Worm (Caenorhabditis elegans) whole organism, L4 larva: ENCODE data around the gene F53B1.3.
A peak's percentile ranks its signal among the peaks of the same experiment; 100 is the strongest.

Experiments
- F37D6.2 ChIP-seq: sonication (generic microtip); optimal IDR thresholded peaks from 2 replicates; lab custom pipeline; 2016; ENCODE audit warnings: mild to moderate bottlenecking, missing genetic modification characterization, missing compliant biosample characterization
- T20F7.1 ChIP-seq: fragments of 200-800 bp; sonication (Bioruptor generic); optimal IDR thresholded peaks from 2 replicates; lab custom pipeline; 2018; ENCODE audit warnings: mild to moderate bottlenecking, missing genetic modification characterization, missing compliant biosample characterization
- Y5F2A.4 ChIP-seq: fragments of 200-800 bp; sonication (Bioruptor generic); optimal IDR thresholded peaks from 2 replicates; lab custom pipeline; 2018; ENCODE audit warnings: mild to moderate bottlenecking, missing genetic modification characterization, missing compliant biosample characterization
- aha-1 ChIP-seq: fragments of 150-350 bp; peaks from one replicate; lab custom pipeline; 2014; ENCODE audit warnings: missing biosample characterization, missing genetic modification characterization
- ceh-62 ChIP-seq: sonication (generic microtip); optimal IDR thresholded peaks from 2 replicates; lab custom pipeline; 2017; ENCODE audit warnings: missing biosample characterization, missing genetic modification characterization
- dpl-1 ChIP-seq: fragments of 150-350 bp; optimal IDR thresholded peaks from 2 replicates; lab custom pipeline; 2014; ENCODE audit warnings: missing biosample characterization, missing genetic modification reagents, missing genetic modification characterization
- duxl-1 ChIP-seq: sonication (generic microtip); optimal IDR thresholded peaks from 2 replicates; lab custom pipeline; 2016; ENCODE audit warnings: mild to moderate bottlenecking, missing genetic modification characterization, moderate library complexity, missing compliant biosample characterization; ENCODE audit not compliant: poor library complexity
- fkh-10 ChIP-seq: fragments of 150-350 bp; optimal IDR thresholded peaks from 2 replicates; lab custom pipeline; 2014; ENCODE audit warnings: missing biosample characterization, missing genetic modification reagents, missing genetic modification characterization
- hlh-30 ChIP-seq: sonication (generic microtip); optimal IDR thresholded peaks from 2 replicates; lab custom pipeline; 2017; ENCODE audit warnings: antibody characterized with exemption, mild to moderate bottlenecking, missing genetic modification characterization, missing compliant biosample characterization; ENCODE audit not compliant: insufficient read depth
- lsy-2 ChIP-seq, 2 experiments: fragments of 150-350 bp in 1 of 2; sonication (generic microtip) in 1 of 2; optimal IDR thresholded peaks; 2 replicates each; lab custom pipeline; 2014 to 2017; ENCODE audit warnings: missing biosample characterization in 2 of 2, missing genetic modification characterization in 2 of 2
- nhr-28 ChIP-seq: fragments of 150-350 bp; optimal IDR thresholded peaks from 2 replicates; lab custom pipeline; 2014; ENCODE audit warnings: missing biosample characterization, missing genetic modification characterization
- pha-4 ChIP-seq, 2 experiments: fragments of 150-350 bp in 1 of 2; fragments of 200-800 bp in 1 of 2; sonication (Bioruptor generic) in 1 of 2; IDR thresholded peaks in 1 of 2; optimal IDR thresholded peaks in 1 of 2; 2 replicates each; pipeline versions ENCODE4 v1.3.6 to Lab custom; 2014 to 2022; ENCODE audit warnings: missing genetic modification characterization in 2 of 2, missing genetic modification reagents in 2 of 2, missing biosample characterization in 1 of 2, missing compliant biosample characterization in 1 of 2
- sdz-12 ChIP-seq: fragments of 200-800 bp; sonication (Bioruptor generic); optimal IDR thresholded peaks from 2 replicates; lab custom pipeline; 2018; ENCODE audit warnings: mild to moderate bottlenecking, missing genetic modification characterization, missing compliant biosample characterization
- set-16 ChIP-seq: fragments of 200-800 bp; sonication (Bioruptor generic); IDR thresholded peaks from 2 replicates; pipeline ENCODE4 v1.3.6; 2022; ENCODE audit warnings: missing genetic modification reagents, missing genetic modification characterization, missing compliant biosample characterization
- skn-1 ChIP-seq: fragments of 150-350 bp; optimal IDR thresholded peaks from 2 replicates; lab custom pipeline; 2014; ENCODE audit warnings: missing biosample characterization, missing genetic modification characterization
- tag-97 ChIP-seq: fragments of 200-800 bp; sonication (Bioruptor generic); IDR thresholded peaks from 2 replicates; pipeline ENCODE4 v1.3.6; 2022; ENCODE audit warnings: missing genetic modification characterization, missing compliant biosample characterization
- unc-130 ChIP-seq: sonication (generic microtip); optimal IDR thresholded peaks from 2 replicates; lab custom pipeline; 2016; ENCODE audit warnings: missing genetic modification reagents, missing genetic modification characterization, missing compliant biosample characterization
- unc-62 ChIP-seq, 3 experiments: fragments of 150-350 bp in 1 of 3; sonication (generic microtip); optimal IDR thresholded peaks in 2 of 3; peaks in 1 of 3; 1 replicate in 1 of 3; 2 replicates in 2 of 3; lab custom pipeline; 2014 to 2017; ENCODE audit warnings: missing biosample characterization in 3 of 3, missing genetic modification characterization in 3 of 3, missing genetic modification reagents in 3 of 3, missing genotype in 1 of 3
- zip-11 ChIP-seq: fragments of 200-800 bp; sonication (Bioruptor generic); IDR thresholded peaks from 2 replicates; pipeline ENCODE4 v1.3.6; 2022; ENCODE audit warnings: missing genetic modification characterization, missing compliant biosample characterization

The F53B1.3 gene

DNA sequence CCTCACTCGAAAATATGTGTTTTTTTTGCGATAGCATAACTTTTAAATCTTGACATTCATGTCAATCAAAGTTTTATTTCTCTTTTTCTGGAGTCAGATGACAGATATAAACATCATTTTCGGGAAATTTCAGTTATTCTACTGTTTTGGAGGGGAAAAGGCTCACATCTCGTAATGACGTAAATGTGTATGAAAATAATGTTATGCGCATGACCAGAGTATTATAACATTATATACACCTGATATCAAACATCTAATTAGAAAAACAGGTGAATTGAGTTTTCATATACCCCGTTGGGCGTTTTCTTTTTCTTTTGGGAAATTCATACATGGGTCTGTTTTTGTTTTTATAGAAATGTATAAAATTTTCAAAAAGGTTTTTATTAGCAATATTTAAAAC, 38.8 kb downstream of the F53B1.3 start:
- TF ChIP-seq unc-130 (no peak), lsy-2 (tag; optimal IDR thresholded peaks at IDR 0.05; lab: Kevin White, UChicago) (peak in 1 of 2 experiments; percentile 23), ceh-62 (tag; lab: Kevin White, UChicago) (no peak), duxl-1 (tag; lab: Kevin White, UChicago) (peak; percentile 39)

DNA sequence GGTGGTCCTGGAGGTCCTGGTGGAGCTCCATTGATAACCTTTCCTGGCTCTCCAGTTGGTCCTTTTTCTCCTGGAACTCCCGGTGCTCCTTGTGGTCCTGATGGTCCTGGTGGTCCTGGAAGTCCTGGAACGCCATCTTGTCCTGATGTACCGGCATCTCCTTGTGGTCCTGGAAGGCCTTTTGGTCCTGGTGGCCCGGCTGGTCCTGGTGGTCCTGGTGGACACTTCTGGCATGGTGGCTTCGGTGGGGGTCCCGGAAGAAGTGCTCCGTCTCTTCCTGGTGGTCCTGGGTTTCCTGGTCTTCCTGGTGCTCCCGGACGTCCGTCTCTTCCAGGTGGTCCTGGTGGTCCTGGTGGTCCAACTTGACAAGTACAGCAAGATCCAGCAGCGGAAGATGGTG, 39.5 kb downstream of the F53B1.3 start:
- no peak for TF ChIP-seq sdz-12 (GFP tag; lab: Kevin White, UChicago)
- TF ChIP-seq set-16 (GFP tag; lab: Robert Waterston, UW): peak; percentile 94

DNA sequence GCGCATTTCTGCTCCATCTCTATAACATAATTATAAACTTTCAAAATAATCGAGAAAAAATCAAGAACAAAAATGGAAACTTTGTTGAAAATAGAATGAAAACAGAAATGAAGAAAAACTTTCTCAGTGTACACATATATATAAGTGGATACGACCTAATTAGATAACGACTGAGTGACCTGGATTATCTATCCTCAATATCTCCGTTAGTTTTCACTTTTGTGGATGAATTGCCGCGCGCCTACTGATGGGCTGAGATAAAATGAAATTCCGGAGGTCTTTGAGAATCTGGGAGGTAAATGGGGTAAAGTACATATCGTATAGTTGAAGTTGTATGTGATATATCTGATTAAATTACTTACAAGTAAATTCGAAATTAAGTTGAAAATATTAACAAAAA, 40.2 kb downstream of the F53B1.3 start, which contains the start of gene dpy-3:
Gene dpy-3, minus strand, starts transcription at position 19 of the 400 bp plus-strand sequence.
- peak; percentile 11 for TF ChIP-seq nhr-28
- no peak for TF ChIP-seq zip-11 (GFP tag; lab: Robert Waterston, UW)
- TF ChIP-seq, all 104 proteins: peak for 1

ce11 chrX:2150006-2150405, 44.6 kb downstream of the F53B1.3 start, which contains the start of gene npax-2:
npax-2 (minus strand) TSS chrX:2150106.
- TF ChIP-seq fkh-10 (GFP tag; lab: Kevin White, UChicago): no peak
- no peak for TF ChIP-seq zip-11 (GFP tag; lab: Robert Waterston, UW)
- TF ChIP-seq tag-97: no peak
- TF ChIP-seq pha-4 (GFP tag; IDR thresholded peaks at IDR 0.05; lab: Robert Waterston, UW): no peak
- TF ChIP-seq pha-4 (tag; optimal IDR thresholded peaks at IDR 0.05; lab: Kevin White, UChicago): no peak

DNA sequence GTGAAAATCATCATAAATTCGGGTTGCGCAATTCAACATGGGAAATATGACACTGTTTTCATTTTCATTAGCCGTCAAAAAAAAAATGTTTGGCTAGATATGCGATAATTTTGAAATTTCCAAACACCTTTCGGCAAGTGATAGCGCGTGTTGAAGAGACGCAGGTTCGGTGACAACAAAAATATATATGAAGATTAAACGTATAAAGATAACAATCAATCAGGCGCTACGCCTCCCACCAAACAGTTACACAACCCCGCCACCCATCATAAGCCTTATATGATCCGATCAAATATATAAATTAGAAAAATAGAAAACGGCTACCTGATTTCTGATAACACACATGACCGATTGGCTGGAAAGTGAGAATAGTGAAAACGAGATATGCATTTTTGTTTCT, 46.7 kb downstream of the F53B1.3 start:
- TF ChIP-seq Y5F2A.4 (GFP tag; lab: Kevin White, UChicago) (no peak), hlh-30 (peak; percentile 23)

DNA sequence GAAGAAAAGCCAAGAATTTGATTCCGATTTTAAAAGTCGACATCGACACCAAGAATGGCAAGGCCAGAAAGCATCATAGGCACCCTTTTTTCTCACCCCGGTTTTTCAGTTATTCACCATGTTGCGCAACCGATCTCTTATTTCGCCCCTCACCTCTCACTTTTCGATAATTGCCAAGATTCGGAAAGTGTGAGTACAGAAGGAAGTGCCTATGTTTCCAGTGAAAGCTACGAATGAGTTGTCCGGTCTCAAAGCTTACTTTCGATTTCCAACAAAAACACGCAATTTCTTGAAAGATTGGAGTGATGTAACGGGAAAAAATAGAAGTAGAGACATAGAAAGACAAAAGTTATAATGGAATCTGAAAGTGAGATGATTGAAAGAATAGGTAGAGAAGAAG, 48.4 kb downstream of the F53B1.3 start:
- TF ChIP-seq skn-1 (tag; lab: Kevin White, UChicago) (no peak), unc-62 (GFP tag; optimal IDR thresholded peaks at IDR 0.05 in 1 of 2; lab: Kevin White, UChicago) (peak in 1 of 2 experiments; percentile 74), unc-62 (tag; optimal IDR thresholded peaks at IDR 0.05; lab: Kevin White, UChicago) (no peak), F37D6.2 (tag; lab: Kevin White, UChicago) (no peak), dpl-1 (GFP tag; lab: Kevin White, UChicago) (no peak), aha-1 (tag; lab: Kevin White, UChicago) (peak; percentile 97), T20F7.1 (no peak)
